Fruit fly (Drosophila melanogaster): Measurements from ENCODE around the gene CG8915.

CG8915 gene

DNA sequence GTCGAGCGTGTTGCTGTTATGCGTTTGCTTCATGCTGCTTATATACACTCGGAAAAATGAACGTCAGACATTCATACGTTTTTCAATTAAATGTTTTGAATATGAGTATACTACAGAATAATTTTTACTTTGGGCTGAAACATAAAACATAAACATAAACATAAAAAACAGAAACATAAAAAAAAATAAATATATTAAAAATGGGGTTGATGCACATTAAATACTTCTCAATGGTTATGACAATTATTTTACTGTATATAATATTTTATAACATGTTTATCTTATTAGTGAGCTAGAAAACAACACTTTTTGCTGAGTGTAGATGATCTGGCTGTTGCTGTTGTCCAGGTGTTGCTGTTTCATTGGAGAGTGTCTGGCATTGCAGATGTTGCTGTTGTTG is 7.4 kb downstream of the CG8915 start:
- TF ChIP-seq gcm2 (GFP tag; optimal IDR thresholded peaks at IDR 0.05): no peak
- no peak for TF ChIP-seq Optix (GFP tag; IDR thresholded peaks at IDR 0.05)
- TF ChIP-seq YL-1 (GFP tag; optimal IDR thresholded peaks at IDR 0.05): no peak
- peak in 1 of 3 experiments; percentile 26 for TF ChIP-seq lola (GFP tag; optimal IDR thresholded peaks at IDR 0.05)
- TF ChIP-seq bigmax (GFP tag; optimal IDR thresholded peaks at IDR 0.05): no peak
- TF ChIP-seq en (GFP tag; optimal IDR thresholded peaks at IDR 0.05): no peak
- no peak for TF ChIP-seq CG14667 (GFP tag; IDR thresholded peaks at IDR 0.05)
- TF ChIP-seq h (optimal IDR thresholded peaks at IDR 0.05): no peak
- TF ChIP-seq CG10462 (GFP tag; optimal IDR thresholded peaks at IDR 0.05): no peak
- TF ChIP-seq E2f2 (GFP tag; IDR thresholded peaks at IDR 0.05): no peak
- TF ChIP-seq Camta (GFP tag; optimal IDR thresholded peaks at IDR 0.05): no peak
- TF ChIP-seq zf30C (GFP tag; optimal IDR thresholded peaks at IDR 0.05): no peak
- no peak for TF ChIP-seq kni (GFP tag; optimal IDR thresholded peaks at IDR 0.05)
- TF ChIP-seq ac (GFP tag; optimal IDR thresholded peaks at IDR 0.05): no peak
- peak; percentile 40; the same call in 2 of the 3 replicates for TF ChIP-seq row (GFP tag; IDR thresholded peaks at IDR 0.05)
- TF ChIP-seq pzg (GFP tag; optimal IDR thresholded peaks at IDR 0.05): no peak
- TF ChIP-seq CG7987 (GFP tag; optimal IDR thresholded peaks at IDR 0.05): no peak
- TF ChIP-seq CG8089 (GFP tag; optimal IDR thresholded peaks at IDR 0.05): no peak
- TF ChIP-seq Deaf1 (tag; optimal IDR thresholded peaks at IDR 0.05): no peak
- TF ChIP-seq sob (GFP tag; IDR thresholded peaks at IDR 0.05): no peak
- TF ChIP-seq chm (GFP tag; IDR thresholded peaks at IDR 0.05): no peak
- no peak for TF ChIP-seq Hand (GFP tag; optimal IDR thresholded peaks at IDR 0.05)
- no peak for TF ChIP-seq MESR4 (GFP tag; optimal IDR thresholded peaks at IDR 0.05)
- TF ChIP-seq CG10267 (tag; optimal IDR thresholded peaks at IDR 0.05): peak; percentile 9
- no peak for TF ChIP-seq CG13287 (GFP tag; IDR thresholded peaks at IDR 0.05; ENCODE audit: partially characterized antibody)
- no peak for TF ChIP-seq ab (GFP tag; optimal IDR thresholded peaks at IDR 0.05)
- TF ChIP-seq CG8290 (GFP tag; optimal IDR thresholded peaks at IDR 0.05): no peak
- no peak for TF ChIP-seq CG8290 (tag; optimal IDR thresholded peaks at IDR 0.05)
- peak; percentile 30 for TF ChIP-seq fd96Cb (tag; optimal IDR thresholded peaks at IDR 0.05)
- TF ChIP-seq bcd (GFP tag; optimal IDR thresholded peaks at IDR 0.05): no peak
- no peak for TF ChIP-seq croc (GFP tag; conservative IDR thresholded peaks at IDR 0.05)
- no peak for TF ChIP-seq CG31388 (GFP tag; optimal IDR thresholded peaks at IDR 0.05)
- TF ChIP-seq CG14441 (GFP tag; IDR thresholded peaks at IDR 0.05): no peak
- no peak for TF ChIP-seq ato (GFP tag; IDR thresholded peaks at IDR 0.05; ENCODE audit: partially characterized antibody)
- no peak for TF ChIP-seq p53 (GFP tag; optimal IDR thresholded peaks at IDR 0.05)
- TF ChIP-seq hkb (optimal IDR thresholded peaks at IDR 0.05): no peak
- TF ChIP-seq hkb (GFP tag; IDR thresholded peaks at IDR 0.05): no peak
- 0 out of 2 replicates have a peak, but pooled peaks have one; percentile 24 for TF ChIP-seq stc (GFP tag; IDR thresholded peaks at IDR 0.05)
- no peak for TF ChIP-seq cwo (GFP tag; optimal IDR thresholded peaks at IDR 0.05)
- TF ChIP-seq nom (GFP tag; optimal IDR thresholded peaks at IDR 0.05): peak; percentile 4
- TF ChIP-seq onecut (GFP tag; IDR thresholded peaks at IDR 0.05): no peak
- no peak for TF ChIP-seq mld (GFP tag; IDR thresholded peaks at IDR 0.05; ENCODE audit: partially characterized antibody)
- TF ChIP-seq lab (GFP tag; optimal IDR thresholded peaks at IDR 0.05): no peak
- no peak for TF ChIP-seq CG7745 (tag; optimal IDR thresholded peaks at IDR 0.05)
- no peak for TF ChIP-seq sc (optimal IDR thresholded peaks at IDR 0.05)
- no peak for TF ChIP-seq sc (GFP tag; optimal IDR thresholded peaks at IDR 0.05)
- no peak for TF ChIP-seq nerfin-2 (GFP tag; IDR thresholded peaks at IDR 0.05; ENCODE audit: partially characterized antibody)
- no peak for TF ChIP-seq CG33557 (GFP tag; optimal IDR thresholded peaks at IDR 0.05)
- peak; percentile 49 for TF ChIP-seq CG17359 (tag; optimal IDR thresholded peaks at IDR 0.05)
- no peak for TF ChIP-seq CG10321 (GFP tag; IDR thresholded peaks at IDR 0.05)
- TF ChIP-seq Ets65A (GFP tag): peak; percentile 41
- no peak for TF ChIP-seq pho (GFP tag; optimal IDR thresholded peaks at IDR 0.05)
- no peak for TF ChIP-seq CG11456 (GFP tag; IDR thresholded peaks at IDR 0.05)
